Worm (Caenorhabditis elegans) whole organism, L4 larva: ENCODE measurements around the gene sra-27.

Experiments
- D1046.2 ChIP-seq: fragments of 200-800 bp; sonication (Bioruptor generic); IDR thresholded peaks from 2 replicates; pipeline ENCODE4 v1.3.6; 2022; ENCODE audit warnings: missing genetic modification characterization, missing compliant biosample characterization
- F10B5.3 ChIP-seq: sonication (generic microtip); optimal IDR thresholded peaks from 2 replicates; lab custom pipeline; 2016; ENCODE audit warnings: mild to moderate bottlenecking, missing genetic modification characterization, missing compliant biosample characterization
- F26F4.8 ChIP-seq: fragments of 200-800 bp; sonication (Bioruptor generic); conservative IDR thresholded peaks from 2 replicates; pipeline ENCODE4 v1.3.6; 2022; ENCODE audit warnings: missing genetic modification characterization, missing compliant biosample characterization
- F37D6.2 ChIP-seq: sonication (generic microtip); optimal IDR thresholded peaks from 2 replicates; lab custom pipeline; 2016; ENCODE audit warnings: mild to moderate bottlenecking, missing genetic modification characterization, missing compliant biosample characterization
- aly-2 ChIP-seq: sonication (generic microtip); optimal IDR thresholded peaks from 2 replicates; lab custom pipeline; 2018; ENCODE audit warnings: missing biosample characterization, missing genetic modification characterization
- arid-1 ChIP-seq: fragments of 200-800 bp; sonication (Bioruptor generic); conservative IDR thresholded peaks from 2 replicates; pipeline ENCODE4 v1.3.6; 2022; ENCODE audit warnings: missing genetic modification reagents, missing genetic modification characterization, missing compliant biosample characterization
- ceh-20 ChIP-seq: fragments of 200-800 bp; sonication (Bioruptor generic); IDR thresholded peaks from 2 replicates; pipeline ENCODE4 v1.3.6; 2022; ENCODE audit warnings: missing genetic modification reagents, missing genetic modification characterization, missing compliant biosample characterization
- ceh-28 ChIP-seq: fragments of 150-350 bp; optimal IDR thresholded peaks from 2 replicates; lab custom pipeline; 2014; ENCODE audit warnings: missing biosample characterization, missing genetic modification reagents, missing genetic modification characterization
- ceh-44 ChIP-seq: fragments of 200-800 bp; sonication (Bioruptor generic); IDR thresholded peaks from 2 replicates; pipeline ENCODE4 v1.3.6; 2022; ENCODE audit warnings: missing genetic modification reagents, missing genetic modification characterization, missing compliant biosample characterization
- ceh-62 ChIP-seq: sonication (generic microtip); optimal IDR thresholded peaks from 2 replicates; lab custom pipeline; 2017; ENCODE audit warnings: missing biosample characterization, missing genetic modification characterization
- ceh-82 ChIP-seq: sonication (generic microtip); optimal IDR thresholded peaks from 2 replicates; lab custom pipeline; 2017; ENCODE audit warnings: missing biosample characterization, missing genetic modification characterization
- ces-1 ChIP-seq: fragments of 150-350 bp; sonication (generic microtip); optimal IDR thresholded peaks from 4 replicates; lab custom pipeline; 2014; ENCODE audit warnings: missing biosample characterization, missing genetic modification reagents, missing genetic modification characterization
- ctbp-1 ChIP-seq: fragments of 200-800 bp; sonication (Bioruptor generic); IDR thresholded peaks from 2 replicates; pipeline ENCODE4 v1.3.6; 2022; ENCODE audit warnings: missing genetic modification reagents, missing genetic modification characterization, missing compliant biosample characterization
- daf-19 ChIP-seq: fragments of 200-800 bp; sonication (Bioruptor generic); conservative IDR thresholded peaks from 2 replicates; pipeline ENCODE4 v1.3.6; 2022; ENCODE audit warnings: missing genetic modification characterization, missing compliant biosample characterization
- dmd-6 ChIP-seq: fragments of 200-800 bp; sonication (Bioruptor generic); IDR thresholded peaks from 2 replicates; pipeline ENCODE4 v1.3.6; 2022; ENCODE audit warnings: missing genetic modification reagents, missing genetic modification characterization, missing compliant biosample characterization
- dmd-8 ChIP-seq: fragments of 200-800 bp; sonication (Bioruptor generic); IDR thresholded peaks from 2 replicates; pipeline ENCODE4 v1.3.6; 2022; ENCODE audit warnings: missing genetic modification characterization, missing compliant biosample characterization
- dmd-9 ChIP-seq: fragments of 200-800 bp; sonication (Bioruptor generic); IDR thresholded peaks from 2 replicates; pipeline ENCODE4 v1.3.6; 2022; ENCODE audit warnings: missing genetic modification reagents, missing genetic modification characterization, missing compliant biosample characterization
- duxl-1 ChIP-seq: sonication (generic microtip); optimal IDR thresholded peaks from 2 replicates; lab custom pipeline; 2016; ENCODE audit warnings: mild to moderate bottlenecking, missing genetic modification characterization, moderate library complexity, missing compliant biosample characterization; ENCODE audit not compliant: poor library complexity
- dve-1 ChIP-seq: sonication (generic microtip); optimal IDR thresholded peaks from 2 replicates; lab custom pipeline; 2017; ENCODE audit warnings: antibody characterized with exemption, mild to moderate bottlenecking, missing genetic modification characterization, missing compliant biosample characterization; ENCODE audit not compliant: insufficient read depth
- fkh-10 ChIP-seq: fragments of 150-350 bp; optimal IDR thresholded peaks from 2 replicates; lab custom pipeline; 2014; ENCODE audit warnings: missing biosample characterization, missing genetic modification reagents, missing genetic modification characterization
- fos-1 ChIP-seq: fragments of 150-350 bp; optimal IDR thresholded peaks from 2 replicates; lab custom pipeline; 2014; ENCODE audit warnings: missing biosample characterization, missing genetic modification characterization
- hif-1 ChIP-seq, 2 experiments: sonication (generic microtip); optimal IDR thresholded peaks; 2 replicates each; lab custom pipeline; 2016 to 2017; ENCODE audit warnings: missing compliant biosample characterization in 2 of 2, missing genetic modification characterization in 2 of 2, missing genetic modification reagents in 2 of 2, missing genotype in 2 of 2, mild to moderate bottlenecking in 1 of 2
- hmg-1.1 ChIP-seq: fragments of 200-800 bp; sonication (Bioruptor generic); IDR thresholded peaks from 2 replicates; pipeline ENCODE4 v1.3.6; 2022; ENCODE audit warnings: missing genetic modification reagents, missing genetic modification characterization, missing compliant biosample characterization
- jun-1 ChIP-seq: fragments of 150-350 bp; optimal IDR thresholded peaks from 2 replicates; lab custom pipeline; 2014; ENCODE audit warnings: missing biosample characterization, missing genetic modification reagents, missing genetic modification characterization
- lim-7 ChIP-seq: fragments of 200-800 bp; sonication (Bioruptor generic); IDR thresholded peaks from 2 replicates; pipeline ENCODE4 v1.3.6; 2022; ENCODE audit warnings: missing genetic modification characterization, missing compliant biosample characterization
- lin-1 ChIP-seq: fragments of 200-800 bp; sonication (Bioruptor generic); IDR thresholded peaks from 2 replicates; pipeline ENCODE4 v1.3.6; 2022; ENCODE audit warnings: missing genetic modification reagents, missing genetic modification characterization, missing compliant biosample characterization
- lin-13 ChIP-seq: fragments of 150-350 bp; optimal IDR thresholded peaks from 2 replicates; lab custom pipeline; 2014; ENCODE audit warnings: missing biosample characterization, missing genetic modification reagents, missing genetic modification characterization
- lin-39 ChIP-seq: fragments of 150-350 bp; optimal IDR thresholded peaks from 2 replicates; lab custom pipeline; 2014; ENCODE audit warnings: missing biosample characterization, missing genetic modification reagents, missing genetic modification characterization
- madf-9 ChIP-seq: fragments of 200-800 bp; sonication (Bioruptor generic); conservative IDR thresholded peaks from 2 replicates; pipeline ENCODE4 v1.3.6; 2022; ENCODE audit warnings: missing genetic modification reagents, missing genetic modification characterization, missing compliant biosample characterization
- mdl-1 ChIP-seq, 2 experiments: fragments of 150-350 bp in 1 of 2; sonication (generic microtip) in 1 of 2; optimal IDR thresholded peaks; 2 replicates each; lab custom pipeline; 2014 to 2017; ENCODE audit warnings: missing biosample characterization in 2 of 2, missing genetic modification characterization in 2 of 2
- mep-1 ChIP-seq: fragments of 150-350 bp; sonication (generic microtip); optimal IDR thresholded peaks from 3 replicates; lab custom pipeline; 2014; ENCODE audit warnings: missing biosample characterization, missing genetic modification characterization
- mes-2 ChIP-seq: sonication (generic microtip); optimal IDR thresholded peaks from 2 replicates; lab custom pipeline; 2016; ENCODE audit warnings: missing genotype, mild to moderate bottlenecking, missing genetic modification characterization, missing compliant biosample characterization; ENCODE audit not compliant: poor library complexity, severe bottlenecking
- nhr-10 ChIP-seq: fragments of 150-350 bp; optimal IDR thresholded peaks from 2 replicates; lab custom pipeline; 2014; ENCODE audit warnings: missing biosample characterization, missing genetic modification characterization
- nhr-111 ChIP-seq: fragments of 200-800 bp; sonication (Bioruptor generic); optimal IDR thresholded peaks from 2 replicates; lab custom pipeline; 2018; ENCODE audit warnings: mild to moderate bottlenecking, missing genetic modification characterization, missing compliant biosample characterization
- nhr-28 ChIP-seq: fragments of 150-350 bp; optimal IDR thresholded peaks from 2 replicates; lab custom pipeline; 2014; ENCODE audit warnings: missing biosample characterization, missing genetic modification characterization
- nhr-42 ChIP-seq: fragments of 200-800 bp; sonication (Bioruptor generic); IDR thresholded peaks from 2 replicates; pipeline ENCODE4 v1.3.6; 2022; ENCODE audit warnings: missing genetic modification characterization, missing compliant biosample characterization
- nhr-48 ChIP-seq: sonication (generic microtip); optimal IDR thresholded peaks from 2 replicates; lab custom pipeline; 2016; ENCODE audit warnings: mild to moderate bottlenecking, missing genetic modification characterization, missing compliant biosample characterization
- pha-4 ChIP-seq, 2 experiments: fragments of 150-350 bp in 1 of 2; fragments of 200-800 bp in 1 of 2; sonication (Bioruptor generic) in 1 of 2; IDR thresholded peaks in 1 of 2; optimal IDR thresholded peaks in 1 of 2; 2 replicates each; pipeline versions ENCODE4 v1.3.6 to Lab custom; 2014 to 2022; ENCODE audit warnings: missing genetic modification characterization in 2 of 2, missing genetic modification reagents in 2 of 2, missing biosample characterization in 1 of 2, missing compliant biosample characterization in 1 of 2
- php-3 ChIP-seq: fragments of 200-800 bp; sonication (Bioruptor generic); IDR thresholded peaks from 2 replicates; pipeline ENCODE4 v1.3.6; 2022; ENCODE audit warnings: missing genetic modification reagents, missing genetic modification characterization, missing compliant biosample characterization
- saeg-2 ChIP-seq: fragments of 200-800 bp; sonication (Bioruptor generic); IDR thresholded peaks from 2 replicates; pipeline ENCODE4 v1.3.6; 2022; ENCODE audit warnings: missing genetic modification reagents, missing genetic modification characterization, missing compliant biosample characterization
- sdz-12 ChIP-seq: fragments of 200-800 bp; sonication (Bioruptor generic); optimal IDR thresholded peaks from 2 replicates; lab custom pipeline; 2018; ENCODE audit warnings: mild to moderate bottlenecking, missing genetic modification characterization, missing compliant biosample characterization
- snpc-4 ChIP-seq: fragments of 150-350 bp; optimal IDR thresholded peaks from 2 replicates; lab custom pipeline; 2014; ENCODE audit warnings: missing biosample characterization, missing genetic modification characterization
- spr-1 ChIP-seq: sonication (generic microtip); optimal IDR thresholded peaks from 2 replicates; lab custom pipeline; 2016; ENCODE audit warnings: mild to moderate bottlenecking, missing genetic modification characterization, missing compliant biosample characterization
- spr-3 ChIP-seq: fragments of 200-800 bp; sonication (Bioruptor generic); optimal IDR thresholded peaks from 2 replicates; lab custom pipeline; 2018; ENCODE audit warnings: mild to moderate bottlenecking, missing genetic modification characterization, missing compliant biosample characterization
- tra-1 ChIP-seq: fragments of 200-800 bp; sonication (Bioruptor generic); IDR thresholded peaks from 2 replicates; pipeline ENCODE4 v1.3.6; 2022; ENCODE audit warnings: missing genetic modification reagents, missing genetic modification characterization, missing compliant biosample characterization
- unc-62 ChIP-seq, 3 experiments: fragments of 150-350 bp in 1 of 3; sonication (generic microtip); optimal IDR thresholded peaks in 2 of 3; peaks in 1 of 3; 1 replicate in 1 of 3; 2 replicates in 2 of 3; lab custom pipeline; 2014 to 2017; ENCODE audit warnings: missing biosample characterization in 3 of 3, missing genetic modification characterization in 3 of 3, missing genetic modification reagents in 3 of 3, missing genotype in 1 of 3
- zfp-3 ChIP-seq: fragments of 200-800 bp; sonication (Bioruptor generic); conservative IDR thresholded peaks from 2 replicates; pipeline ENCODE4 v1.3.6; 2022; ENCODE audit warnings: missing genetic modification reagents, missing genetic modification characterization, missing compliant biosample characterization
- zip-11 ChIP-seq: fragments of 200-800 bp; sonication (Bioruptor generic); IDR thresholded peaks from 2 replicates; pipeline ENCODE4 v1.3.6; 2022; ENCODE audit warnings: missing genetic modification characterization, missing compliant biosample characterization
- zip-2 ChIP-seq: fragments of 150-350 bp; optimal IDR thresholded peaks from 2 replicates; lab custom pipeline; 2014; ENCODE audit warnings: missing biosample characterization, missing genetic modification characterization
- ztf-11 ChIP-seq: fragments of 150-350 bp; optimal IDR thresholded peaks from 2 replicates; lab custom pipeline; 2014; ENCODE audit warnings: missing biosample characterization, missing genetic modification characterization
- ztf-7 ChIP-seq: fragments of 150-350 bp; optimal IDR thresholded peaks from 2 replicates; lab custom pipeline; 2014; ENCODE audit warnings: missing biosample characterization, missing genetic modification characterization

Gene sra-27

DNA sequence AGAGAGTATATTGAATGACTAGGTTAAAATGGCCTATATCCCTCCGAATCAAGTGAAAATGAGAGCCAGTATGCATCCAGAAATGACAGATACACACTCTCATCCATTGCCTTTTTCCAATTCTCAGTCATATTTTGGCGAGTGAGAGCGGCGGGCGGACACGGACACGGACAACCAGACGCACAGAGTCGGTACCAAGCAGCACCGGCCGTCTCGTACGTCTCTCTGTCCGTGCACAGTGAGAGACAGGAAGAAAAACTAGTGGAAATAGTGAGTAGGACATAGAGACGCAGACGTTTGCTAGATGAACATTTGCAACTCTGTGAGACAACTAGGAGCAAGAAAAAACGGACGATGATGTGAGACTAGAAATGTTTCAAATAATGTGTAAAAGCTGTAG is 5.6 kb upstream of the sra-27 start:
- TF ChIP-seq unc-62 (GFP tag; optimal IDR thresholded peaks at IDR 0.05 in 1 of 2; lab: Kevin White, UChicago): peak in 1 of 2 experiments; percentile 13
- no peak for TF ChIP-seq unc-62 (tag; optimal IDR thresholded peaks at IDR 0.05; lab: Kevin White, UChicago)
- no peak for TF ChIP-seq spr-3 (GFP tag; lab: Kevin White, UChicago)
- no peak for TF ChIP-seq dmd-8 (GFP tag; lab: Robert Waterston, UW)
- TF ChIP-seq saeg-2 (GFP tag; lab: Robert Waterston, UW): no peak
- TF ChIP-seq pha-4 (GFP tag; IDR thresholded peaks at IDR 0.05; lab: Robert Waterston, UW): no peak
- no peak for TF ChIP-seq pha-4 (tag; optimal IDR thresholded peaks at IDR 0.05; lab: Kevin White, UChicago)
- no peak for TF ChIP-seq tra-1 (GFP tag; lab: Robert Waterston, UW)
- no peak for TF ChIP-seq F10B5.3 (tag; lab: Kevin White, UChicago)
- no peak for TF ChIP-seq ztf-7 (tag; lab: Kevin White, UChicago)
- TF ChIP-seq mes-2 (tag; lab: Kevin White, UChicago): peak; percentile 31
- no peak for TF ChIP-seq lin-39 (tag; lab: Kevin White, UChicago)
- no peak for TF ChIP-seq arid-1 (GFP tag; lab: Robert Waterston, UW)
- no peak for TF ChIP-seq nhr-48
- no peak for TF ChIP-seq D1046.2 (GFP tag; lab: Robert Waterston, UW)
- no peak for TF ChIP-seq sdz-12
- no peak for TF ChIP-seq php-3 (GFP tag; lab: Robert Waterston, UW)
- TF ChIP-seq mep-1 (tag; lab: Kevin White, UChicago): peak; percentile 53
- no peak for TF ChIP-seq zip-2 (tag; lab: Kevin White, UChicago)
- no peak for TF ChIP-seq lin-1 (GFP tag; lab: Robert Waterston, UW)
- no peak for TF ChIP-seq nhr-28
- no peak for TF ChIP-seq nhr-111
- TF ChIP-seq dve-1 (tag; lab: Kevin White, UChicago): peak; percentile 43
- no peak for TF ChIP-seq spr-1 (tag; lab: Kevin White, UChicago)
- TF ChIP-seq aly-2: no peak
- TF ChIP-seq nhr-42 (GFP tag; lab: Robert Waterston, UW): no peak
- TF ChIP-seq ceh-28 (tag; lab: Kevin White, UChicago): no peak
- no peak for TF ChIP-seq daf-19 (GFP tag; lab: Robert Waterston, UW)
- no peak for TF ChIP-seq snpc-4 (tag; lab: Kevin White, UChicago)
- TF ChIP-seq ztf-11 (tag; lab: Kevin White, UChicago): no peak
- TF ChIP-seq fkh-10 (GFP tag; lab: Kevin White, UChicago): no peak
- TF ChIP-seq jun-1 (tag; lab: Kevin White, UChicago): no peak
- no peak for TF ChIP-seq ceh-44
- TF ChIP-seq madf-9: no peak
- peak; percentile 27 for TF ChIP-seq F37D6.2
- TF ChIP-seq mdl-1 (tag; optimal IDR thresholded peaks at IDR 0.05; lab: Kevin White, UChicago): peak in 1 of 2 experiments; percentile 27
- no peak for TF ChIP-seq F26F4.8 (GFP tag; lab: Robert Waterston, UW)
- no peak for TF ChIP-seq ceh-20 (GFP tag; lab: Robert Waterston, UW)
- TF ChIP-seq hmg-1.1: peak; percentile 78
- TF ChIP-seq zfp-3 (GFP tag; lab: Robert Waterston, UW): no peak
- peak in 1 of 2 experiments; percentile 7 for TF ChIP-seq hif-1 (tag; optimal IDR thresholded peaks at IDR 0.05; lab: Kevin White, UChicago)
- TF ChIP-seq fos-1 (tag; lab: Kevin White, UChicago): no peak
- no peak for TF ChIP-seq ces-1 (GFP tag; lab: Kevin White, UChicago)
- TF ChIP-seq zip-11 (GFP tag; lab: Robert Waterston, UW): no peak
- no peak for TF ChIP-seq dmd-6 (GFP tag; lab: Robert Waterston, UW)
- no peak for TF ChIP-seq ceh-82 (tag; lab: Kevin White, UChicago)
- peak; percentile 49; the same call in 1 of the 2 replicates for TF ChIP-seq ctbp-1 (GFP tag; lab: Robert Waterston, UW)
- TF ChIP-seq nhr-10 (tag; lab: Kevin White, UChicago): no peak
- TF ChIP-seq duxl-1 (tag; lab: Kevin White, UChicago): no peak
- no peak for TF ChIP-seq dmd-9 (GFP tag; lab: Robert Waterston, UW)
- no peak for TF ChIP-seq ceh-62 (tag; lab: Kevin White, UChicago)
- no peak for TF ChIP-seq lin-13 (GFP tag; lab: Kevin White, UChicago)
- TF ChIP-seq lim-7 (GFP tag; lab: Robert Waterston, UW): no peak
